Fruit fly (Drosophila melanogaster) whole organism, embryonic: Measurements from ENCODE around the gene Crys.

ENCODE experiments used
- BtbVII ChIP-seq: fragments of 200-800 bp; sonication (Bioruptor generic); optimal IDR thresholded peaks from 3 replicates; lab custom pipeline; 2017; ENCODE audit warnings: missing biosample characterization, mild to moderate bottlenecking, missing genetic modification characterization
- CG14710 ChIP-seq: fragments of 200-800 bp; sonication (Bioruptor generic); optimal IDR thresholded peaks from 3 replicates; lab custom pipeline; 2019; ENCODE audit warnings: missing biosample characterization, mild to moderate bottlenecking, missing genetic modification characterization, moderate library complexity
- CG15269 ChIP-seq: fragments of 200-800 bp; sonication (Bioruptor generic); optimal IDR thresholded peaks from 2 replicates; lab custom pipeline; 2018; ENCODE audit warnings: missing biosample characterization, mild to moderate bottlenecking, missing genetic modification characterization, moderate library complexity
- CG18476 ChIP-seq: fragments of 200-800 bp; sonication (Bioruptor generic); optimal IDR thresholded peaks from 2 replicates; lab custom pipeline; 2016; ENCODE audit warnings: missing biosample characterization, mild to moderate bottlenecking, missing genetic modification characterization
- CG18599 ChIP-seq: fragments of 200-800 bp; sonication (Bioruptor generic); optimal IDR thresholded peaks from 3 replicates; lab custom pipeline; 2017; ENCODE audit warnings: missing biosample characterization, missing genetic modification characterization, mild to moderate bottlenecking, moderate library complexity, missing genetic modification reagents
- CG18764 ChIP-seq: fragments of 200-800 bp; sonication (Bioruptor generic); optimal IDR thresholded peaks from 3 replicates; lab custom pipeline; 2016; ENCODE audit warnings: missing biosample characterization, missing genetic modification characterization
- CG32772 ChIP-seq: fragments of 200-800 bp; sonication (Bioruptor generic); IDR thresholded peaks from 2 replicates; pipeline ENCODE4 v1.3.6; 2022; ENCODE audit warnings: missing biosample characterization, missing genetic modification characterization
- CG34422 ChIP-seq: fragments of 200-800 bp; sonication (Bioruptor generic); IDR thresholded peaks from 3 replicates; pipeline ENCODE4 v1.3.6; 2022; ENCODE audit warnings: missing biosample characterization, missing genetic modification characterization
- CG3995 ChIP-seq: fragments of 200-800 bp; sonication (Bioruptor generic); optimal IDR thresholded peaks from 3 replicates; lab custom pipeline; 2016; ENCODE audit warnings: missing biosample characterization, missing genetic modification characterization
- CG4707 ChIP-seq: fragments of 200-800 bp; sonication (Bioruptor generic); optimal IDR thresholded peaks from 2 replicates; lab custom pipeline; 2018; ENCODE audit warnings: missing biosample characterization, mild to moderate bottlenecking, missing genetic modification characterization, moderate library complexity
- CG6683 ChIP-seq: fragments of 200-800 bp; sonication (Bioruptor generic); optimal IDR thresholded peaks from 2 replicates; lab custom pipeline; 2017; ENCODE audit warnings: missing biosample characterization, mild to moderate bottlenecking, missing genetic modification characterization, missing genetic modification reagents
- CG6791 ChIP-seq: fragments of 200-800 bp; sonication (Bioruptor generic); IDR thresholded peaks from 3 replicates; pipeline ENCODE4 v1.3.6; 2022; ENCODE audit warnings: missing biosample characterization, missing genetic modification characterization; ENCODE audit not compliant: partially characterized antibody
- CG6813 ChIP-seq: fragments of 200-800 bp; sonication (Bioruptor generic); optimal IDR thresholded peaks from 2 replicates; lab custom pipeline; 2017; ENCODE audit warnings: missing biosample characterization, missing genetic modification characterization, mild to moderate bottlenecking, moderate library complexity, missing genetic modification reagents
- CG6854 ChIP-seq: fragments of 200-800 bp; sonication (Bioruptor generic); optimal IDR thresholded peaks from 3 replicates; lab custom pipeline; 2017; ENCODE audit warnings: missing biosample characterization, mild to moderate bottlenecking, missing genetic modification characterization
- CG7357 ChIP-seq: fragments of 200-800 bp; sonication (Bioruptor generic); IDR thresholded peaks from 3 replicates; pipeline ENCODE4 v1.3.6; 2022; ENCODE audit warnings: missing biosample characterization, missing genetic modification characterization
- D ChIP-seq, 2 experiments: fragments of 200-800 bp in 1 of 2; fragments of >200 bp in 1 of 2; sonication (Bioruptor generic) in 1 of 2; optimal IDR thresholded peaks; 2 replicates in 1 of 2; 3 replicates in 1 of 2; lab custom pipeline; 2017; ENCODE audit warnings: mild to moderate bottlenecking in 1 of 2, missing biosample characterization in 1 of 2, missing genetic modification characterization in 1 of 2, missing genetic modification reagents in 1 of 2
- Dip2 ChIP-seq: fragments of 200-800 bp; sonication (Bioruptor generic); IDR thresholded peaks from 2 replicates; pipeline ENCODE4 v1.3.6; 2022; ENCODE audit warnings: missing biosample characterization, missing genetic modification characterization
- Ets97D ChIP-seq: fragments of 200-800 bp; sonication (Bioruptor generic); optimal IDR thresholded peaks from 3 replicates; lab custom pipeline; 2016; ENCODE audit warnings: missing biosample characterization, missing genetic modification characterization
- Fer3 ChIP-seq: fragments of 200-800 bp; sonication (Bioruptor generic); optimal IDR thresholded peaks from 2 replicates; lab custom pipeline; 2018; ENCODE audit warnings: missing biosample characterization, mild to moderate bottlenecking, missing genetic modification characterization, moderate library complexity
- HmgZ ChIP-seq: fragments of 200-800 bp; sonication (Bioruptor generic); optimal IDR thresholded peaks from 2 replicates; lab custom pipeline; 2018; ENCODE audit warnings: missing biosample characterization, mild to moderate bottlenecking, missing genetic modification characterization
- Hmx ChIP-seq: fragments of 200-800 bp; sonication (Bioruptor generic); optimal IDR thresholded peaks from 2 replicates; lab custom pipeline; 2016; ENCODE audit warnings: missing biosample characterization, missing genetic modification characterization
- Hr51 ChIP-seq, 2 experiments: fragments of 200-800 bp; sonication (Bioruptor generic); optimal IDR thresholded peaks; 2 replicates in 1 of 2; 3 replicates in 1 of 2; lab custom pipeline; 2016 to 2018; ENCODE audit warnings: missing biosample characterization in 2 of 2, missing genetic modification characterization in 2 of 2, mild to moderate bottlenecking in 1 of 2, moderate library complexity in 1 of 2
- Mes4 ChIP-seq: fragments of 200-800 bp; sonication (Bioruptor generic); optimal IDR thresholded peaks from 2 replicates; lab custom pipeline; 2016; ENCODE audit warnings: missing biosample characterization, missing genetic modification characterization
- Oli ChIP-seq: fragments of 200-800 bp; sonication (Bioruptor generic); optimal IDR thresholded peaks from 2 replicates; lab custom pipeline; 2018; ENCODE audit warnings: missing biosample characterization, mild to moderate bottlenecking, missing genetic modification characterization, moderate library complexity
- Ptx1 ChIP-seq: fragments of 200-800 bp; sonication (Bioruptor generic); IDR thresholded peaks from 2 replicates; pipeline ENCODE4 v1.3.6; 2022; ENCODE audit warnings: missing biosample characterization, missing genetic modification characterization
- Vsx1 ChIP-seq: fragments of 200-800 bp; sonication (Bioruptor generic); optimal IDR thresholded peaks from 2 replicates; lab custom pipeline; 2017; ENCODE audit warnings: missing biosample characterization, mild to moderate bottlenecking, missing genetic modification characterization, missing genetic modification reagents
- bcd ChIP-seq: fragments of 200-800 bp; sonication (Bioruptor generic); optimal IDR thresholded peaks from 2 replicates; lab custom pipeline; 2017; ENCODE audit warnings: missing biosample characterization, mild to moderate bottlenecking, missing genetic modification characterization
- btn ChIP-seq: fragments of 200-800 bp; sonication (Bioruptor generic); optimal IDR thresholded peaks from 2 replicates; lab custom pipeline; 2016; ENCODE audit warnings: missing biosample characterization, missing genetic modification characterization
- caup ChIP-seq: fragments of 200-800 bp; sonication (Bioruptor generic); optimal IDR thresholded peaks from 3 replicates; lab custom pipeline; 2017; ENCODE audit warnings: missing biosample characterization, mild to moderate bottlenecking, missing genetic modification characterization, moderate library complexity; ENCODE audit not compliant: severe bottlenecking
- chn ChIP-seq: fragments of 200-800 bp; sonication (Bioruptor generic); optimal IDR thresholded peaks from 2 replicates; lab custom pipeline; 2016; ENCODE audit warnings: missing biosample characterization, missing genetic modification characterization
- dmrt99B ChIP-seq: fragments of 200-800 bp; sonication (Bioruptor generic); optimal IDR thresholded peaks from 2 replicates; lab custom pipeline; 2018; ENCODE audit warnings: missing biosample characterization, mild to moderate bottlenecking, missing genetic modification characterization, moderate library complexity
- eve ChIP-seq, 2 experiments: fragments of >200 bp; optimal IDR thresholded peaks; 2 replicates each; lab custom pipeline; 2017; ENCODE audit warnings: missing biosample characterization in 2 of 2, missing genetic modification characterization in 2 of 2
- fd102C ChIP-seq: fragments of 200-800 bp; sonication (Bioruptor generic); optimal IDR thresholded peaks from 2 replicates; lab custom pipeline; 2018; ENCODE audit warnings: missing biosample characterization, mild to moderate bottlenecking, missing genetic modification characterization, moderate library complexity
- h ChIP-seq: fragments of >200 bp; optimal IDR thresholded peaks from 2 replicates; lab custom pipeline; 2017
- her ChIP-seq: fragments of 200-800 bp; sonication (Bioruptor generic); optimal IDR thresholded peaks from 2 replicates; lab custom pipeline; 2016; ENCODE audit warnings: missing biosample characterization, missing genetic modification characterization
- ind ChIP-seq: fragments of 200-800 bp; sonication (Bioruptor generic); optimal IDR thresholded peaks from 3 replicates; lab custom pipeline; 2016; ENCODE audit warnings: missing biosample characterization, missing genetic modification characterization
- inv ChIP-seq: fragments of 200-800 bp; sonication (Bioruptor generic); IDR thresholded peaks from 2 replicates; pipeline ENCODE4 v1.3.6; 2022; ENCODE audit warnings: missing biosample characterization, missing genetic modification characterization; ENCODE audit not compliant: partially characterized antibody
- lilli ChIP-seq: fragments of 200-800 bp; sonication (Bioruptor generic); optimal IDR thresholded peaks from 3 replicates; lab custom pipeline; 2016; ENCODE audit warnings: missing biosample characterization, missing genetic modification characterization
- lov ChIP-seq, 2 experiments: fragments of 200-800 bp in 1 of 2; fragments of >200 bp in 1 of 2; sonication (Bioruptor generic) in 1 of 2; IDR thresholded peaks in 1 of 2; optimal IDR thresholded peaks in 1 of 2; 2 replicates in 1 of 2; 3 replicates in 1 of 2; pipeline versions ENCODE4 v1.3.6 to Lab custom; 2017 to 2022; ENCODE audit warnings: missing biosample characterization in 1 of 2, missing genetic modification characterization in 1 of 2
- nau ChIP-seq: fragments of 200-800 bp; sonication (Bioruptor generic); optimal IDR thresholded peaks from 3 replicates; lab custom pipeline; 2017; ENCODE audit warnings: missing biosample characterization, mild to moderate bottlenecking, missing genetic modification characterization, missing genetic modification reagents
- pan ChIP-seq, 4 experiments: fragments of >200 bp in 3 of 4; fragments of 200-800 bp in 1 of 4; sonication (Bioruptor generic) in 1 of 4; optimal IDR thresholded peaks in 3 of 4; IDR thresholded peaks in 1 of 4; 2 replicates each; pipeline versions ENCODE4 v1.3.6 to Lab custom; 2017 to 2022; ENCODE audit warnings: missing biosample characterization in 2 of 4, missing genetic modification characterization in 2 of 4, mixed read lengths in 1 of 4
- pfk ChIP-seq: fragments of 200-800 bp; sonication (Bioruptor generic); optimal IDR thresholded peaks from 2 replicates; lab custom pipeline; 2018; ENCODE audit warnings: missing biosample characterization, mild to moderate bottlenecking, missing genetic modification characterization, moderate library complexity
- pita ChIP-seq: fragments of 200-800 bp; sonication (Bioruptor generic); optimal IDR thresholded peaks from 2 replicates; lab custom pipeline; 2017; ENCODE audit warnings: missing biosample characterization, mild to moderate bottlenecking, missing genetic modification characterization
- scrt ChIP-seq: fragments of 200-800 bp; sonication (Bioruptor generic); optimal IDR thresholded peaks from 2 replicates; lab custom pipeline; 2018; ENCODE audit warnings: missing biosample characterization, mild to moderate bottlenecking, missing genetic modification characterization, moderate library complexity
- sens ChIP-seq: fragments of 200-800 bp; sonication (Bioruptor generic); peaks from one replicate; lab custom pipeline; 2016; ENCODE audit warnings: missing biosample characterization, missing genetic modification characterization
- slp2 ChIP-seq: fragments of 200-800 bp; sonication (Bioruptor generic); optimal IDR thresholded peaks from 2 replicates; lab custom pipeline; 2016; ENCODE audit warnings: missing biosample characterization, missing genetic modification characterization
- sna ChIP-seq: fragments of 200-800 bp; sonication (Bioruptor generic); IDR thresholded peaks from 2 replicates; pipeline ENCODE4 v1.3.6; 2022; ENCODE audit warnings: missing biosample characterization, missing genetic modification characterization; ENCODE audit not compliant: partially characterized antibody
- ssp ChIP-seq: fragments of 200-800 bp; sonication (Bioruptor generic); IDR thresholded peaks from 2 replicates; pipeline ENCODE4 v1.3.6; 2022; ENCODE audit warnings: missing biosample characterization, missing genetic modification characterization
- trem ChIP-seq: fragments of 200-800 bp; optimal IDR thresholded peaks from 3 replicates; lab custom pipeline; 2019; ENCODE audit warnings: missing biosample characterization, mild to moderate bottlenecking, missing genetic modification characterization, moderate library complexity

Crys gene

DNA sequence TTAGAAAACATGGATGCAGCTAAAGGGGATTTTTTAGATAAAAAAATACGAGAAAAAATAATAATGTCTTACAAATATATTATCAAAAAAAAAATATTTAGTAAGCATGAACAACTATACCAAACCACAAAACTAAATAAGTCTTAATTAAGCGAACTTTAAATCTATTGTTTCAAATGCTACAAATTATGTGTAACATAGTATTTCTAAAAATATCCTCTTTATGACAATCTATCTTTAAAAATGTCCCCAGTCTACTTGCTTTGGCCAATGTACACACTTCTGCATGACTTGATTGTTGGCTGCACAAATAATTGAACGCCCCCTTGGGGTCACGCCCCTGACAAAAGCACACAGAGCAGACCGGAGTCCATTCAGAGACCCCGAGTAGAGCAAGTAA is 12.3 kb upstream of the Crys start:
- TF ChIP-seq dmrt99B (tag; lab: Kevin White, UChicago): peak; percentile 50
- no peak for TF ChIP-seq D (optimal IDR thresholded peaks at IDR 0.05; lab: Kevin White, UChicago)
- TF ChIP-seq D (GFP tag; optimal IDR thresholded peaks at IDR 0.05; lab: Kevin White, UChicago): peak; percentile 13
- TF ChIP-seq CG18476 (GFP tag; lab: Kevin White, UChicago): no peak
- TF ChIP-seq CG6791 (GFP tag; lab: Robert Waterston, UW): no peak
- no peak for TF ChIP-seq CG6813 (GFP tag; lab: Kevin White, UChicago)
- no peak for TF ChIP-seq pan (optimal IDR thresholded peaks at IDR 0.05; lab: Kevin White, UChicago)
- TF ChIP-seq pan (GFP tag; optimal IDR thresholded peaks at IDR 0.05 in 1 of 2, IDR thresholded peaks at IDR 0.05 in 1 of 2): no peak
- TF ChIP-seq pfk (GFP tag; lab: Kevin White, UChicago): no peak
- TF ChIP-seq inv (GFP tag; lab: Robert Waterston, UW): no peak
- no peak for TF ChIP-seq lilli (GFP tag; lab: Kevin White, UChicago)
- no peak for TF ChIP-seq CG32772 (GFP tag; lab: Robert Waterston, UW)
- peak; percentile 37 for TF ChIP-seq CG15269 (tag; lab: Kevin White, UChicago)
- no peak for TF ChIP-seq Vsx1
- no peak for TF ChIP-seq CG14710 (tag; lab: Kevin White, UChicago)
- TF ChIP-seq chn (GFP tag; lab: Kevin White, UChicago): no peak
- TF ChIP-seq pita (GFP tag; lab: Kevin White, UChicago): no peak
- no peak for TF ChIP-seq CG3995 (GFP tag; lab: Kevin White, UChicago)
- TF ChIP-seq Dip2 (GFP tag; lab: Robert Waterston, UW): no peak
- TF ChIP-seq CG34422 (GFP tag; lab: Robert Waterston, UW): no peak
- TF ChIP-seq Fer3 (tag; lab: Kevin White, UChicago): no peak
- TF ChIP-seq eve (GFP tag; optimal IDR thresholded peaks at IDR 0.05; lab: Kevin White, UChicago): peak in 1 of 2 experiments; percentile 45
- TF ChIP-seq btn: no peak
- peak; percentile 29 for TF ChIP-seq bcd (GFP tag; lab: Kevin White, UChicago)
- peak; percentile 16 for TF ChIP-seq Oli (tag; lab: Kevin White, UChicago)
- TF ChIP-seq scrt (GFP tag; lab: Kevin White, UChicago): no peak
- TF ChIP-seq HmgZ (tag; lab: Kevin White, UChicago): no peak
- TF ChIP-seq CG6854: no peak
- no peak for TF ChIP-seq trem (tag; lab: Kevin White, UChicago)
- no peak for TF ChIP-seq CG4707 (GFP tag; lab: Kevin White, UChicago)
- no peak for TF ChIP-seq nau (GFP tag; lab: Kevin White, UChicago)
- TF ChIP-seq Ptx1 (GFP tag; lab: Robert Waterston, UW): peak; percentile 31; the same call in 1 of the 2 replicates
- TF ChIP-seq ssp: no peak
- TF ChIP-seq Hmx (GFP tag; lab: Kevin White, UChicago): no peak
- TF ChIP-seq ind (GFP tag; lab: Kevin White, UChicago): peak; percentile 9
- peak; percentile 6 for TF ChIP-seq caup
- TF ChIP-seq CG18764 (GFP tag; lab: Kevin White, UChicago): no peak
- TF ChIP-seq lov (optimal IDR thresholded peaks at IDR 0.05; lab: Kevin White, UChicago): no peak
- no peak for TF ChIP-seq lov (GFP tag; IDR thresholded peaks at IDR 0.05; lab: Robert Waterston, UW)
- no peak for TF ChIP-seq sna (GFP tag; lab: Robert Waterston, UW)
- no peak for TF ChIP-seq Mes4 (GFP tag; lab: Kevin White, UChicago)
- peak; percentile 42 for TF ChIP-seq sens (GFP tag; lab: Kevin White, UChicago)
- no peak for TF ChIP-seq slp2 (GFP tag; lab: Kevin White, UChicago)
- no peak for TF ChIP-seq h
- peak in 1 of 2 experiments; percentile 40 for TF ChIP-seq Hr51 (GFP tag; optimal IDR thresholded peaks at IDR 0.05; lab: Kevin White, UChicago)
- TF ChIP-seq Ets97D: no peak
- no peak for TF ChIP-seq CG6683 (GFP tag; lab: Kevin White, UChicago)
- TF ChIP-seq CG18599 (GFP tag; lab: Kevin White, UChicago): peak; percentile 39
- TF ChIP-seq BtbVII: peak; percentile 9
- no peak for TF ChIP-seq CG7357 (GFP tag; lab: Robert Waterston, UW)
- no peak for TF ChIP-seq fd102C (GFP tag; lab: Kevin White, UChicago)
- TF ChIP-seq her (GFP tag; lab: Kevin White, UChicago): no peak
